Worm (Caenorhabditis elegans) whole organism, L3 larva: Measurements from ENCODE around the gene Y116A8C.44.

Experiments
- R02D3.7 ChIP-seq: fragments of 150-350 bp; optimal IDR thresholded peaks from 2 replicates; lab custom pipeline; 2014; ENCODE audit warnings: missing biosample characterization, missing genetic modification characterization
- ceh-28 ChIP-seq: fragments of 150-350 bp; optimal IDR thresholded peaks from 2 replicates; lab custom pipeline; 2014; ENCODE audit warnings: missing biosample characterization, missing genetic modification reagents, missing genetic modification characterization
- elt-3 ChIP-seq, 3 experiments: fragments of 150-350 bp in 1 of 3; sonication (generic microtip) in 2 of 3; optimal IDR thresholded peaks; 2 replicates in 2 of 3; 4 replicates in 1 of 3; lab custom pipeline; 2014 to 2017; ENCODE audit warnings: missing biosample characterization in 3 of 3, missing genetic modification characterization in 3 of 3
- fkh-10 ChIP-seq: sonication (generic microtip); optimal IDR thresholded peaks from 2 replicates; lab custom pipeline; 2017; ENCODE audit warnings: missing biosample characterization, missing genetic modification reagents, missing genetic modification characterization
- nhr-12 ChIP-seq: fragments of 150-350 bp; optimal IDR thresholded peaks from 2 replicates; lab custom pipeline; 2014; ENCODE audit warnings: missing biosample characterization, missing genetic modification characterization
- nhr-28 ChIP-seq: fragments of 150-350 bp; optimal IDR thresholded peaks from 2 replicates; lab custom pipeline; 2014; ENCODE audit warnings: missing biosample characterization, missing genetic modification characterization
- pqm-1 ChIP-seq: fragments of 150-350 bp; optimal IDR thresholded peaks from 2 replicates; lab custom pipeline; 2017; ENCODE audit warnings: missing biosample characterization, missing genetic modification characterization, inconsistent platforms
- snpc-4 ChIP-seq: fragments of 150-350 bp; optimal IDR thresholded peaks from 2 replicates; lab custom pipeline; 2014; ENCODE audit warnings: missing biosample characterization, missing genetic modification characterization
- unc-62 ChIP-seq: fragments of 150-350 bp; sonication (generic microtip); optimal IDR thresholded peaks from 4 replicates; lab custom pipeline; 2014; ENCODE audit warnings: missing biosample characterization, missing genetic modification reagents, missing genetic modification characterization
- zag-1 ChIP-seq: fragments of 150-350 bp; optimal IDR thresholded peaks from 2 replicates; lab custom pipeline; 2014; ENCODE audit warnings: missing biosample characterization, missing genetic modification characterization
- ztf-11 ChIP-seq: fragments of 150-350 bp; optimal IDR thresholded peaks from 2 replicates; lab custom pipeline; 2014; ENCODE audit warnings: missing biosample characterization, missing genetic modification characterization
- ztf-4 ChIP-seq: fragments of 150-350 bp; optimal IDR thresholded peaks from 2 replicates; lab custom pipeline; 2014; ENCODE audit warnings: missing biosample characterization, missing genetic modification characterization

DNA sequence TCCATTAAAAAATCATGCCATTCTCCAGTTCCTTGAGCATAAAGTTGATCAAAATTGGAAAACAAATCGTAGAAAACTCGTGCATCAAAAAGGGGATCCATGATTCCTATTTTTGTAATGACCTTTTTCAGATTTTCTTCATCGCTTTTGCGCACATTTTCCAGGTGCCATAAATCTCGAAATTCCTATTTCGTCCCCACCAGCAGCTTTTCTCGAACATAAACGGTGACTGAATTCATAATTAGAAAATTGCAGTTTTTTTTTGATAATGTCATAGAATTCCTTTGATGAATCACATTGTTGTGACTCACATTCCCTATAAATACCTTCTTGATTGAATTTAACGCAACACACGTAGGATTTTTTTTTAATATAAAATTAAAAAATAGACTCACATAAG lies 27.4 kb downstream of the Y116A8C.44 start, which contains the start of gene nhr-229:
- TF ChIP-seq nhr-28, result no peak
- TF ChIP-seq R02D3.7 (tag; lab: Kevin White, UChicago), result no peak
- no peak for TF ChIP-seq ztf-4 (tag; lab: Kevin White, UChicago)
- no peak for TF ChIP-seq ztf-11 (tag; lab: Kevin White, UChicago)
- no peak for TF ChIP-seq pqm-1 (tag; lab: Kevin White, UChicago)
- no peak for TF ChIP-seq elt-3 (tag; optimal IDR thresholded peaks at IDR 0.05; lab: Kevin White, UChicago)
- no peak for TF ChIP-seq zag-1
- TF ChIP-seq fkh-10, result no peak
- TF ChIP-seq nhr-12 (tag; lab: Kevin White, UChicago), result no peak
- TF ChIP-seq snpc-4, result no peak
- TF ChIP-seq ceh-28, result no peak
- no peak for TF ChIP-seq unc-62
